Fruit fly (Drosophila melanogaster) whole organism, embryonic: ENCODE measurements around the gene CG4577.

Source experiments
- CG12659 ChIP-seq: fragments of 200-800 bp; sonication (Bioruptor generic); optimal IDR thresholded peaks from 3 replicates; lab custom pipeline; 2017; ENCODE audit warnings: mild to moderate bottlenecking, missing biosample characterization, missing genetic modification reagents, missing genetic modification characterization
- CG14710 ChIP-seq: fragments of 200-800 bp; sonication (Bioruptor generic); optimal IDR thresholded peaks from 3 replicates; lab custom pipeline; 2019; ENCODE audit warnings: missing biosample characterization, mild to moderate bottlenecking, missing genetic modification characterization, moderate library complexity
- CG1792 ChIP-seq: fragments of 200-800 bp; sonication (Bioruptor generic); optimal IDR thresholded peaks from 2 replicates; lab custom pipeline; 2016; ENCODE audit warnings: missing biosample characterization, missing genetic modification characterization
- CG7556 ChIP-seq: fragments of 200-800 bp; sonication (Bioruptor generic); optimal IDR thresholded peaks from 2 replicates; lab custom pipeline; 2017; ENCODE audit warnings: missing biosample characterization, mild to moderate bottlenecking, missing genetic modification characterization
- Doc3 ChIP-seq: fragments of 200-800 bp; sonication (Bioruptor generic); IDR thresholded peaks from 3 replicates; pipeline ENCODE4 v1.3.6; 2022; ENCODE audit warnings: missing biosample characterization, missing genetic modification characterization; ENCODE audit not compliant: partially characterized antibody
- Dref ChIP-seq: fragments of 200-800 bp; sonication (Bioruptor generic); IDR thresholded peaks from 2 replicates; pipeline ENCODE4 v1.3.6; 2022; ENCODE audit warnings: missing biosample characterization, missing genetic modification characterization
- Sox102F ChIP-seq: fragments of 200-800 bp; sonication (Bioruptor generic); optimal IDR thresholded peaks from 2 replicates; lab custom pipeline; 2018; ENCODE audit warnings: missing biosample characterization, mild to moderate bottlenecking, missing genetic modification characterization, moderate library complexity
- ap ChIP-seq: fragments of 200-800 bp; sonication (Bioruptor generic); IDR thresholded peaks from 2 replicates; pipeline ENCODE4 v1.3.6; 2022; ENCODE audit warnings: missing biosample characterization, missing genetic modification characterization
- nerfin-1 ChIP-seq: fragments of 200-800 bp; sonication (Bioruptor generic); optimal IDR thresholded peaks from 3 replicates; lab custom pipeline; 2019; ENCODE audit warnings: missing biosample characterization, mild to moderate bottlenecking, missing genetic modification characterization, moderate library complexity

- no peak for TF ChIP-seq nerfin-1 (tag; lab: Kevin White, UChicago)
- TF ChIP-seq CG14710 (tag; lab: Kevin White, UChicago) = no peak
- no peak for TF ChIP-seq CG7556 (GFP tag; lab: Kevin White, UChicago)
- no peak for TF ChIP-seq Sox102F (GFP tag; lab: Kevin White, UChicago)
- no peak for TF ChIP-seq Dref
- no peak for TF ChIP-seq CG1792 (GFP tag; lab: Kevin White, UChicago)
- TF ChIP-seq Doc3 (GFP tag; lab: Robert Waterston, UW) = no peak
- TF ChIP-seq ap (GFP tag; lab: Robert Waterston, UW) = no peak
- no peak for TF ChIP-seq CG12659 (GFP tag; lab: Kevin White, UChicago)
These were observed 2.5 kb downstream of the CG4577 start for dm6 chr2L:1136993-1137392.
